Fruit fly (Drosophila melanogaster) whole organism, embryonic: Measurements from ENCODE around the gene CG15014.
A peak's percentile ranks its signal among the peaks of the same experiment; 100 is the strongest.

ENCODE experiments used
- ATbp ChIP-seq: fragments of 200-800 bp; sonication (Bioruptor generic); optimal IDR thresholded peaks from 2 replicates; lab custom pipeline; 2017; ENCODE audit warnings: missing biosample characterization, mild to moderate bottlenecking, missing genetic modification characterization, missing genetic modification reagents
- CG1024 ChIP-seq: fragments of 200-800 bp; sonication (Bioruptor generic); IDR thresholded peaks from 2 replicates; pipeline ENCODE4 v1.3.6; 2022; ENCODE audit warnings: missing biosample characterization, missing genetic modification characterization
- CG10565 ChIP-seq: fragments of 200-800 bp; sonication (Bioruptor generic); optimal IDR thresholded peaks from 3 replicates; lab custom pipeline; 2016; ENCODE audit warnings: missing biosample characterization, mild to moderate bottlenecking, missing genetic modification characterization
- CG11398 ChIP-seq: fragments of 200-800 bp; sonication (Bioruptor generic); optimal IDR thresholded peaks from 2 replicates; lab custom pipeline; 2016; ENCODE audit warnings: missing biosample characterization, missing genetic modification characterization
- CG12659 ChIP-seq: fragments of 200-800 bp; sonication (Bioruptor generic); optimal IDR thresholded peaks from 3 replicates; lab custom pipeline; 2017; ENCODE audit warnings: mild to moderate bottlenecking, missing biosample characterization, missing genetic modification reagents, missing genetic modification characterization
- CG13894 ChIP-seq: fragments of 200-800 bp; sonication (Bioruptor generic); optimal IDR thresholded peaks from 3 replicates; lab custom pipeline; 2018; ENCODE audit warnings: missing biosample characterization, mild to moderate bottlenecking, missing genetic modification characterization, moderate library complexity
- CG14441 ChIP-seq: fragments of 200-800 bp; sonication (Bioruptor generic); IDR thresholded peaks from 2 replicates; pipeline ENCODE4 v1.3.6; 2022; ENCODE audit warnings: missing biosample characterization, missing genetic modification characterization
- CG17829 ChIP-seq: fragments of 200-800 bp; optimal IDR thresholded peaks from 2 replicates; lab custom pipeline; 2019; ENCODE audit warnings: missing biosample characterization, mild to moderate bottlenecking, missing genetic modification characterization, moderate library complexity
- CG18011 ChIP-seq: fragments of 200-800 bp; sonication (Bioruptor generic); optimal IDR thresholded peaks from 2 replicates; lab custom pipeline; 2017; ENCODE audit warnings: missing biosample characterization, missing genetic modification characterization, mild to moderate bottlenecking, moderate library complexity, missing genotype
- CG18599 ChIP-seq: fragments of 200-800 bp; sonication (Bioruptor generic); optimal IDR thresholded peaks from 3 replicates; lab custom pipeline; 2017; ENCODE audit warnings: missing biosample characterization, missing genetic modification characterization, mild to moderate bottlenecking, moderate library complexity, missing genetic modification reagents
- CG30020 ChIP-seq: fragments of 200-800 bp; optimal IDR thresholded peaks from 2 replicates; lab custom pipeline; 2019; ENCODE audit warnings: missing biosample characterization, mild to moderate bottlenecking, missing genetic modification characterization, moderate library complexity
- CG4707 ChIP-seq: fragments of 200-800 bp; sonication (Bioruptor generic); optimal IDR thresholded peaks from 2 replicates; lab custom pipeline; 2018; ENCODE audit warnings: missing biosample characterization, mild to moderate bottlenecking, missing genetic modification characterization, moderate library complexity
- CG6683 ChIP-seq: fragments of 200-800 bp; sonication (Bioruptor generic); optimal IDR thresholded peaks from 2 replicates; lab custom pipeline; 2017; ENCODE audit warnings: missing biosample characterization, mild to moderate bottlenecking, missing genetic modification characterization, missing genetic modification reagents
- CG6765 ChIP-seq: fragments of 200-800 bp; sonication (Bioruptor generic); optimal IDR thresholded peaks from 3 replicates; lab custom pipeline; 2017; ENCODE audit warnings: missing biosample characterization, mild to moderate bottlenecking, missing genetic modification characterization
- CG6791 ChIP-seq: fragments of 200-800 bp; sonication (Bioruptor generic); IDR thresholded peaks from 3 replicates; pipeline ENCODE4 v1.3.6; 2022; ENCODE audit warnings: missing biosample characterization, missing genetic modification characterization; ENCODE audit not compliant: partially characterized antibody
- CG7271 ChIP-seq: fragments of 200-800 bp; sonication (Bioruptor generic); optimal IDR thresholded peaks from 2 replicates; lab custom pipeline; 2018; ENCODE audit warnings: missing biosample characterization, mild to moderate bottlenecking, missing genetic modification characterization, moderate library complexity
- CG8478 ChIP-seq: fragments of >200 bp; optimal IDR thresholded peaks from 2 replicates; lab custom pipeline; 2018
- CG9876 ChIP-seq: fragments of 200-800 bp; sonication (Bioruptor generic); optimal IDR thresholded peaks from 2 replicates; lab custom pipeline; 2016; ENCODE audit warnings: missing biosample characterization, missing genetic modification characterization
- CHES-1-like ChIP-seq: fragments of 200-800 bp; sonication (Bioruptor generic); optimal IDR thresholded peaks from 2 replicates; lab custom pipeline; 2016; ENCODE audit warnings: missing biosample characterization, missing genetic modification characterization
- Camta ChIP-seq: fragments of 200-800 bp; sonication (Bioruptor generic); optimal IDR thresholded peaks from 2 replicates; lab custom pipeline; 2016; ENCODE audit warnings: missing biosample characterization, missing genetic modification characterization
- CoRest ChIP-seq: fragments of 200-800 bp; sonication (Bioruptor generic); optimal IDR thresholded peaks from 3 replicates; lab custom pipeline; 2018; ENCODE audit warnings: missing biosample characterization, mild to moderate bottlenecking, missing genetic modification characterization, moderate library complexity
- Ets65A ChIP-seq: fragments of 200-800 bp; sonication (Bioruptor generic); peaks from one replicate; lab custom pipeline; 2016; ENCODE audit warnings: missing biosample characterization, missing genetic modification characterization
- Gug ChIP-seq: fragments of 200-800 bp; sonication (Bioruptor generic); IDR thresholded peaks from 4 replicates; pipeline ENCODE4 v1.3.6; 2022; ENCODE audit warnings: missing biosample characterization, missing genetic modification characterization
- HLH54F ChIP-seq: fragments of 200-800 bp; sonication (Bioruptor generic); optimal IDR thresholded peaks from 3 replicates; lab custom pipeline; 2016; ENCODE audit warnings: missing biosample characterization, missing genetic modification characterization
- Hey ChIP-seq: fragments of 200-800 bp; sonication (Bioruptor generic); optimal IDR thresholded peaks from 3 replicates; lab custom pipeline; 2018; ENCODE audit warnings: missing biosample characterization, mild to moderate bottlenecking, missing genetic modification characterization
- Hr51 ChIP-seq, 2 experiments: fragments of 200-800 bp; sonication (Bioruptor generic); optimal IDR thresholded peaks; 2 replicates in 1 of 2; 3 replicates in 1 of 2; lab custom pipeline; 2016 to 2018; ENCODE audit warnings: missing biosample characterization in 2 of 2, missing genetic modification characterization in 2 of 2, mild to moderate bottlenecking in 1 of 2, moderate library complexity in 1 of 2
- Jarid2 ChIP-seq: fragments of 200-800 bp; sonication (Bioruptor generic); optimal IDR thresholded peaks from 3 replicates; lab custom pipeline; 2017; ENCODE audit warnings: mild to moderate bottlenecking, missing biosample characterization, missing genetic modification reagents, missing genetic modification characterization
- MBD-R2 ChIP-seq: fragments of 200-800 bp; sonication (Bioruptor generic); IDR thresholded peaks from 2 replicates; pipeline ENCODE4 v1.3.6; 2022; ENCODE audit warnings: missing biosample characterization, missing genetic modification characterization
- Max ChIP-seq: fragments of 200-800 bp; sonication (Bioruptor generic); optimal IDR thresholded peaks from 2 replicates; lab custom pipeline; 2016; ENCODE audit warnings: missing biosample characterization, mild to moderate bottlenecking, missing genetic modification characterization
- Mrtf ChIP-seq: fragments of 200-800 bp; sonication (Bioruptor generic); IDR thresholded peaks from 3 replicates; pipeline ENCODE4 v1.3.6; 2022; ENCODE audit warnings: missing biosample characterization, missing genetic modification characterization
- NFAT ChIP-seq: fragments of 200-800 bp; sonication (Bioruptor generic); IDR thresholded peaks from 2 replicates; pipeline ENCODE4 v1.3.6; 2022; ENCODE audit warnings: missing biosample characterization, missing genetic modification characterization
- Rx ChIP-seq: fragments of 200-800 bp; sonication (Bioruptor generic); IDR thresholded peaks from 2 replicates; pipeline ENCODE4 v1.3.6; 2022; ENCODE audit warnings: missing biosample characterization, missing genetic modification characterization
- Scr ChIP-seq: fragments of 200-800 bp; sonication (Bioruptor generic); IDR thresholded peaks from 2 replicates; pipeline ENCODE4 v1.3.6; 2022; ENCODE audit warnings: missing biosample characterization, missing genetic modification characterization; ENCODE audit not compliant: partially characterized antibody
- Sin3A ChIP-seq: fragments of >200 bp; optimal IDR thresholded peaks from 2 replicates; lab custom pipeline; 2018
- Six4 ChIP-seq: fragments of 200-800 bp; sonication (Bioruptor generic); optimal IDR thresholded peaks from 2 replicates; lab custom pipeline; 2016; ENCODE audit warnings: missing biosample characterization, missing genetic modification characterization
- chm ChIP-seq: fragments of 200-800 bp; sonication (Bioruptor generic); IDR thresholded peaks from 2 replicates; pipeline ENCODE4 v1.3.6; 2022; ENCODE audit warnings: missing biosample characterization, missing genetic modification characterization
- dmrt11E ChIP-seq: fragments of 200-800 bp; sonication (Bioruptor generic); optimal IDR thresholded peaks from 3 replicates; lab custom pipeline; 2018; ENCODE audit warnings: missing biosample characterization, mild to moderate bottlenecking, missing genetic modification characterization, moderate library complexity
- en ChIP-seq: fragments of 200-800 bp; sonication (Bioruptor generic); optimal IDR thresholded peaks from 2 replicates; lab custom pipeline; 2016; ENCODE audit warnings: missing biosample characterization, missing genetic modification characterization
- eyg ChIP-seq: fragments of 200-800 bp; sonication (Bioruptor generic); optimal IDR thresholded peaks from 3 replicates; lab custom pipeline; 2016; ENCODE audit warnings: missing biosample characterization, missing genetic modification characterization
- ftz-f1 ChIP-seq: fragments of 200-800 bp; sonication (Bioruptor generic); optimal IDR thresholded peaks from 2 replicates; lab custom pipeline; 2016; ENCODE audit warnings: missing biosample characterization, missing genetic modification characterization
- gro ChIP-seq: fragments of 200-800 bp; sonication (Bioruptor generic); optimal IDR thresholded peaks from 2 replicates; lab custom pipeline; 2016; ENCODE audit warnings: missing biosample characterization, missing genetic modification characterization
- kah ChIP-seq: fragments of 200-800 bp; sonication (Bioruptor generic); optimal IDR thresholded peaks from 2 replicates; lab custom pipeline; 2018; ENCODE audit warnings: missing biosample characterization, mild to moderate bottlenecking, missing genetic modification characterization
- kay ChIP-seq: fragments of 200-800 bp; sonication (Bioruptor generic); optimal IDR thresholded peaks from 2 replicates; lab custom pipeline; 2016; ENCODE audit warnings: missing biosample characterization, missing genetic modification characterization
- maf-S ChIP-seq: fragments of 200-800 bp; sonication (Bioruptor generic); optimal IDR thresholded peaks from 2 replicates; lab custom pipeline; 2016; ENCODE audit warnings: missing biosample characterization, missing genetic modification characterization
- p53 ChIP-seq: fragments of 200-800 bp; sonication (Bioruptor generic); optimal IDR thresholded peaks from 2 replicates; lab custom pipeline; 2016; ENCODE audit warnings: missing biosample characterization, missing genetic modification characterization
- pita ChIP-seq: fragments of 200-800 bp; sonication (Bioruptor generic); optimal IDR thresholded peaks from 2 replicates; lab custom pipeline; 2017; ENCODE audit warnings: missing biosample characterization, mild to moderate bottlenecking, missing genetic modification characterization
- scrt ChIP-seq: fragments of 200-800 bp; sonication (Bioruptor generic); optimal IDR thresholded peaks from 2 replicates; lab custom pipeline; 2018; ENCODE audit warnings: missing biosample characterization, mild to moderate bottlenecking, missing genetic modification characterization, moderate library complexity
- sim ChIP-seq: fragments of 200-800 bp; sonication (Bioruptor generic); IDR thresholded peaks from 2 replicates; pipeline ENCODE4 v1.3.6; 2022; ENCODE audit warnings: missing biosample characterization, missing genetic modification characterization
- slbo ChIP-seq: fragments of 200-800 bp; sonication (Bioruptor generic); IDR thresholded peaks from 2 replicates; pipeline ENCODE4 v1.3.6; 2022; ENCODE audit warnings: missing biosample characterization, missing genetic modification characterization
- ssp ChIP-seq: fragments of 200-800 bp; sonication (Bioruptor generic); IDR thresholded peaks from 2 replicates; pipeline ENCODE4 v1.3.6; 2022; ENCODE audit warnings: missing biosample characterization, missing genetic modification characterization
- ttk ChIP-seq: fragments of 200-800 bp; sonication (Bioruptor generic); IDR thresholded peaks from 2 replicates; pipeline ENCODE4 v2.1.2; 2022; ENCODE audit warnings: missing biosample characterization, missing genetic modification characterization
- vfl ChIP-seq: fragments of 200-800 bp; sonication (Bioruptor generic); optimal IDR thresholded peaks from 2 replicates; lab custom pipeline; 2016; ENCODE audit warnings: missing biosample characterization, missing genetic modification characterization

The CG15014 gene

dm6 chr3L:4353657-4354075 lies 31.6 kb upstream of the CG15014 start (continued):
- peak; percentile 10 for TF ChIP-seq CG17829 (tag; lab: Kevin White, UChicago)
- TF ChIP-seq Hey (tag; lab: Kevin White, UChicago) = peak; percentile 45
- TF ChIP-seq CG10565 (GFP tag; lab: Kevin White, UChicago) = no peak
- no peak for TF ChIP-seq p53 (GFP tag; lab: Kevin White, UChicago)
- no peak for TF ChIP-seq CG1024 (GFP tag; lab: Robert Waterston, UW)
- TF ChIP-seq CG9876 (GFP tag; lab: Kevin White, UChicago) = no peak
- peak; percentile 34; the same call in 1 of the 3 replicates for TF ChIP-seq CG6791 (GFP tag; lab: Robert Waterston, UW)
- no peak for TF ChIP-seq CHES-1-like (GFP tag; lab: Kevin White, UChicago)
- TF ChIP-seq kah = no peak
- peak; percentile 24 for TF ChIP-seq CG12659 (GFP tag; lab: Kevin White, UChicago)
- no peak for TF ChIP-seq CG6765 (GFP tag; lab: Kevin White, UChicago)
- no peak for TF ChIP-seq CG11398 (GFP tag; lab: Kevin White, UChicago)
- 0 out of 3 replicates have a peak, but pooled peaks have one; percentile 20 for TF ChIP-seq Mrtf
- TF ChIP-seq ftz-f1 (GFP tag; lab: Kevin White, UChicago) = no peak
- TF ChIP-seq Ets65A (GFP tag; lab: Kevin White, UChicago) = peak; percentile 89
- TF ChIP-seq CG18011 (GFP tag; lab: Kevin White, UChicago) = no peak
- TF ChIP-seq kay (GFP tag; lab: Kevin White, UChicago) = peak; percentile 28
- TF ChIP-seq CG30020 (tag; lab: Kevin White, UChicago) = no peak
- no peak for TF ChIP-seq dmrt11E (tag; lab: Kevin White, UChicago)
- no peak for TF ChIP-seq Jarid2 (GFP tag; lab: Kevin White, UChicago)
- no peak for TF ChIP-seq Rx (GFP tag; lab: Robert Waterston, UW)
- TF ChIP-seq Max = no peak
- no peak for TF ChIP-seq sim (GFP tag; lab: Robert Waterston, UW)
- peak; percentile 44 for TF ChIP-seq CoRest (tag; lab: Kevin White, UChicago)
- TF ChIP-seq HLH54F (GFP tag; lab: Kevin White, UChicago) = no peak
- TF ChIP-seq Sin3A = no peak
- peak; percentile 51; the same call in 2 of the 4 replicates for TF ChIP-seq Gug (GFP tag; lab: Robert Waterston, UW)
- no peak for TF ChIP-seq en (GFP tag; lab: Kevin White, UChicago)
- no peak for TF ChIP-seq vfl
- no peak for TF ChIP-seq CG4707 (GFP tag; lab: Kevin White, UChicago)
- no peak for TF ChIP-seq Scr (GFP tag; lab: Robert Waterston, UW)
- TF ChIP-seq CG7271 (tag; lab: Kevin White, UChicago) = no peak
- TF ChIP-seq pita (GFP tag; lab: Kevin White, UChicago) = no peak
- TF ChIP-seq Hr51 (GFP tag; optimal IDR thresholded peaks at IDR 0.05; lab: Kevin White, UChicago) = peak; percentile 20 to 55
- TF ChIP-seq ssp (GFP tag; lab: Robert Waterston, UW) = no peak
- TF ChIP-seq CG6683 (GFP tag; lab: Kevin White, UChicago) = no peak
- no peak for TF ChIP-seq MBD-R2 (GFP tag; lab: Robert Waterston, UW)
- no peak for TF ChIP-seq maf-S (GFP tag; lab: Kevin White, UChicago)
- TF ChIP-seq ATbp = peak; percentile 69
- TF ChIP-seq scrt (GFP tag; lab: Kevin White, UChicago) = peak; percentile 39
- TF ChIP-seq CG13894 = peak; percentile 13
- no peak for TF ChIP-seq eyg (GFP tag; lab: Kevin White, UChicago)
- 0 out of 2 replicates have a peak, but pooled peaks have one; percentile 24 for TF ChIP-seq CG14441
- no peak for TF ChIP-seq ttk (GFP tag; lab: Robert Waterston, UW)
- TF ChIP-seq CG8478 (lab: Kevin White, UChicago) = no peak
- no peak for TF ChIP-seq Six4
- peak; percentile 6 for TF ChIP-seq gro (GFP tag; lab: Kevin White, UChicago)
- no peak for TF ChIP-seq Camta (GFP tag; lab: Kevin White, UChicago)
- TF ChIP-seq NFAT (GFP tag; lab: Robert Waterston, UW) = peak; percentile 56; the same call in 1 of the 2 replicates
- TF ChIP-seq chm (GFP tag; lab: Robert Waterston, UW) = no peak
- TF ChIP-seq slbo (GFP tag; lab: Robert Waterston, UW) = no peak; the same call in 1 of the 2 replicates
- peak; percentile 65 for TF ChIP-seq CG18599 (GFP tag; lab: Kevin White, UChicago)
